Worm (Caenorhabditis elegans): ENCODE measurements around the gene Y77E11A.7.

- TF ChIP-seq sma-9 (GFP tag; optimal IDR thresholded peaks at IDR 0.05) (no peak), sma-9 (tag; optimal IDR thresholded peaks at IDR 0.05) (no peak), mdl-1 (tag; optimal IDR thresholded peaks at IDR 0.05) (no peak)
Observed at ce11 chrIV:1443514-1443913, 23.9 kb upstream of the Y77E11A.7 start.
